Worm (Caenorhabditis elegans) whole organism, young adult: Measurements from ENCODE around the gene btb-8.
A peak's percentile ranks its signal among the peaks of the same experiment; 100 is the strongest.

Source experiments
- B0019.2 ChIP-seq: fragments of 200-800 bp; sonication (Bioruptor generic); conservative IDR thresholded peaks from 2 replicates; pipeline ENCODE4 v1.3.6; 2022; ENCODE audit warnings: missing genetic modification reagents, missing genetic modification characterization, missing compliant biosample characterization
- B0261.1 ChIP-seq: sonication (generic microtip); optimal IDR thresholded peaks from 2 replicates; lab custom pipeline; 2016; ENCODE audit warnings: mild to moderate bottlenecking, missing genetic modification characterization, moderate library complexity, missing compliant biosample characterization
- B0336.3 ChIP-seq: fragments of 200-800 bp; sonication (Bioruptor generic); IDR thresholded peaks from 2 replicates; pipeline ENCODE4 v1.3.6; 2022; ENCODE audit warnings: missing genetic modification characterization, missing compliant biosample characterization
- F22D6.2 ChIP-seq: sonication (generic microtip); optimal IDR thresholded peaks from 2 replicates; lab custom pipeline; 2016; ENCODE audit warnings: mild to moderate bottlenecking, missing genetic modification characterization, missing compliant biosample characterization
- F49E8.2 ChIP-seq: sonication (generic microtip); optimal IDR thresholded peaks from 3 replicates; lab custom pipeline; 2017; ENCODE audit warnings: missing genetic modification characterization, mild to moderate bottlenecking, missing compliant biosample characterization, antibody characterized with exemption, moderate library complexity; ENCODE audit not compliant: insufficient read depth
- F57A8.1 ChIP-seq: fragments of 200-800 bp; sonication (Bioruptor generic); optimal IDR thresholded peaks from 2 replicates; lab custom pipeline; 2018; ENCODE audit warnings: mild to moderate bottlenecking, missing genetic modification characterization, moderate library complexity, missing compliant biosample characterization
- Y53F4B.3 ChIP-seq: fragments of 200-800 bp; sonication (Bioruptor generic); IDR thresholded peaks from 2 replicates; pipeline ENCODE4 v1.3.6; 2022; ENCODE audit warnings: missing genetic modification reagents, missing genetic modification characterization, missing compliant biosample characterization
- ZK185.1 ChIP-seq: sonication (generic microtip); optimal IDR thresholded peaks from 2 replicates; lab custom pipeline; 2016; ENCODE audit warnings: mild to moderate bottlenecking, missing genetic modification characterization, missing compliant biosample characterization; ENCODE audit not compliant: poor library complexity, severe bottlenecking
- aptf-2 ChIP-seq: fragments of 200-800 bp; sonication (Bioruptor generic); conservative IDR thresholded peaks from 2 replicates; pipeline ENCODE4 v1.3.6; 2022; ENCODE audit warnings: missing genetic modification reagents, missing genetic modification characterization, missing compliant biosample characterization
- aptf-3 ChIP-seq: fragments of 200-800 bp; sonication (Bioruptor generic); IDR thresholded peaks from 2 replicates; pipeline ENCODE4 v1.3.6; 2022; ENCODE audit warnings: missing genetic modification characterization, missing compliant biosample characterization
- attf-5 ChIP-seq: fragments of 200-800 bp; sonication (Bioruptor generic); optimal IDR thresholded peaks from 2 replicates; lab custom pipeline; 2018; ENCODE audit warnings: mild to moderate bottlenecking, missing genetic modification characterization, missing compliant biosample characterization
- attf-6 ChIP-seq: fragments of 200-800 bp; sonication (Bioruptor generic); IDR thresholded peaks from 2 replicates; pipeline ENCODE4 v1.3.6; 2022; ENCODE audit warnings: missing genetic modification reagents, missing genetic modification characterization, missing compliant biosample characterization
- cebp-2 ChIP-seq: fragments of 200-800 bp; sonication (Bioruptor generic); IDR thresholded peaks from 2 replicates; pipeline ENCODE4 v1.3.6; 2022; ENCODE audit warnings: missing genetic modification characterization, missing compliant biosample characterization
- ceh-91 ChIP-seq: fragments of 200-800 bp; sonication (Bioruptor generic); IDR thresholded peaks from 2 replicates; pipeline ENCODE4 v1.3.6; 2022; ENCODE audit warnings: missing genetic modification reagents, missing genetic modification characterization, missing compliant biosample characterization
- dpl-1 ChIP-seq: fragments of 150-350 bp; optimal IDR thresholded peaks from 2 replicates; lab custom pipeline; 2014; ENCODE audit warnings: missing biosample characterization, missing genetic modification reagents, missing genetic modification characterization
- efl-1 ChIP-seq: fragments of 150-350 bp; optimal IDR thresholded peaks from 2 replicates; lab custom pipeline; 2014; ENCODE audit warnings: missing biosample characterization, missing genetic modification reagents, missing genetic modification characterization
- egl-44 ChIP-seq: fragments of 200-800 bp; sonication (Bioruptor generic); IDR thresholded peaks from 2 replicates; pipeline ENCODE4 v1.3.6; 2022; ENCODE audit warnings: missing genetic modification reagents, missing genetic modification characterization, missing compliant biosample characterization
- ets-4 ChIP-seq: fragments of 200-800 bp; sonication (Bioruptor generic); optimal IDR thresholded peaks from 2 replicates; lab custom pipeline; 2018; ENCODE audit warnings: mild to moderate bottlenecking, missing genetic modification characterization, missing compliant biosample characterization
- fkh-3 ChIP-seq: sonication (generic microtip); optimal IDR thresholded peaks from 2 replicates; lab custom pipeline; 2016; ENCODE audit warnings: mild to moderate bottlenecking, missing genetic modification characterization, missing compliant biosample characterization
- him-1 ChIP-seq: sonication (generic microtip); optimal IDR thresholded peaks from 2 replicates; lab custom pipeline; 2016; ENCODE audit warnings: missing genotype, missing genetic modification reagents, missing genetic modification characterization, missing compliant biosample characterization
- hlh-26 ChIP-seq: fragments of 200-800 bp; sonication (Bioruptor generic); conservative IDR thresholded peaks from 2 replicates; pipeline ENCODE4 v1.3.6; 2022; ENCODE audit warnings: missing genetic modification reagents, missing genetic modification characterization, missing compliant biosample characterization
- let-607 ChIP-seq, 2 experiments: fragments of 200-800 bp in 1 of 2; sonication (Bioruptor generic) in 1 of 2; sonication (generic microtip) in 1 of 2; optimal IDR thresholded peaks; 2 replicates each; lab custom pipeline; 2016 to 2018; ENCODE audit warnings: mild to moderate bottlenecking in 2 of 2, missing compliant biosample characterization in 2 of 2, missing genetic modification characterization in 2 of 2, moderate library complexity in 2 of 2, missing genotype in 1 of 2
- lin-26 ChIP-seq: fragments of 200-800 bp; sonication (Bioruptor generic); IDR thresholded peaks from 2 replicates; pipeline ENCODE4 v1.3.6; 2022; ENCODE audit warnings: missing genetic modification reagents, missing genetic modification characterization, missing compliant biosample characterization
- lir-1 ChIP-seq: fragments of 200-800 bp; sonication (Bioruptor generic); conservative IDR thresholded peaks from 2 replicates; pipeline ENCODE4 v1.3.6; 2022; ENCODE audit warnings: missing genetic modification reagents, missing genetic modification characterization, missing compliant biosample characterization
- lsl-1 ChIP-seq: fragments of 200-800 bp; sonication (Bioruptor generic); optimal IDR thresholded peaks from 2 replicates; lab custom pipeline; 2018; ENCODE audit warnings: mild to moderate bottlenecking, missing genetic modification characterization, moderate library complexity, missing compliant biosample characterization
- madf-10 ChIP-seq: sonication (generic microtip); optimal IDR thresholded peaks from 2 replicates; lab custom pipeline; 2016; ENCODE audit warnings: mild to moderate bottlenecking, missing genetic modification characterization, missing compliant biosample characterization
- mxl-1 ChIP-seq: sonication (generic microtip); optimal IDR thresholded peaks from 2 replicates; lab custom pipeline; 2016; ENCODE audit warnings: missing genetic modification characterization, missing compliant biosample characterization
- pha-4 ChIP-seq: fragments of 150-350 bp; sonication (generic microtip); optimal IDR thresholded peaks from 2 replicates; lab custom pipeline; 2014; ENCODE audit warnings: missing biosample characterization, missing genetic modification reagents, missing genetic modification characterization
- rcor-1 ChIP-seq: fragments of 200-800 bp; sonication (Bioruptor generic); IDR thresholded peaks from 2 replicates; pipeline ENCODE4 v1.3.6; 2022; ENCODE audit warnings: missing genetic modification reagents, missing genetic modification characterization, missing compliant biosample characterization
- rpc-1 ChIP-seq, 2 experiments: fragments of 150-350 bp in 1 of 2; sonication (generic microtip) in 1 of 2; optimal IDR thresholded peaks; 2 replicates each; lab custom pipeline; 2014 to 2018; ENCODE audit warnings: missing biosample characterization in 1 of 2, missing genetic modification characterization in 1 of 2, missing genetic modification reagents in 1 of 2, missing genotype in 1 of 2
- tbp1 ChIP-seq: fragments of 200-800 bp; sonication (Bioruptor generic); optimal IDR thresholded peaks from 2 replicates; lab custom pipeline; 2018; ENCODE audit warnings: mild to moderate bottlenecking, missing genetic modification characterization, missing compliant biosample characterization
- zfh-2 ChIP-seq: fragments of 200-800 bp; sonication (Bioruptor generic); conservative IDR thresholded peaks from 2 replicates; pipeline ENCODE4 v1.3.6; 2022; ENCODE audit warnings: missing genetic modification reagents, missing genetic modification characterization, missing compliant biosample characterization
- ztf-22 ChIP-seq: fragments of 200-800 bp; sonication (Bioruptor generic); optimal IDR thresholded peaks from 2 replicates; lab custom pipeline; 2018; ENCODE audit warnings: mild to moderate bottlenecking, missing genetic modification characterization, moderate library complexity, missing compliant biosample characterization

The btb-8 gene

ce11 chrII:1692827-1693226 lies 29.7 kb upstream of the btb-8 start, which contains the start of gene fbxc-21:
fbxc-21 (minus strand) TSS chrII:1692927.
- TF ChIP-seq F57A8.1 (GFP tag; lab: Kevin White, UChicago), result no peak

- TF ChIP-seq rcor-1 (GFP tag; lab: Robert Waterston, UW) (no peak), lsl-1 (GFP tag; lab: Kevin White, UChicago) (no peak), Y53F4B.3 (no peak), aptf-3 (GFP tag; lab: Robert Waterston, UW) (no peak), B0336.3 (no peak), pha-4 (no peak), lir-1 (GFP tag; lab: Robert Waterston, UW) (no peak), dpl-1 (no peak)
Measured at ce11 chrII:1694530-1694929, 28.0 kb upstream of the btb-8 start, which contains the start of gene fbxc-26. fbxc-26 (minus strand) TSS chrII:1694630.

ce11 chrII:1695861-1696260 lies 26.7 kb upstream of the btb-8 start, which contains the start of gene F58E1.13:
F58E1.13 (minus strand) TSS chrII:1695872.
- peak; percentile 90 for TF ChIP-seq aptf-2 (GFP tag; lab: Robert Waterston, UW)
- TF ChIP-seq efl-1, result peak; percentile 5
- TF ChIP-seq ZK185.1 (tag; lab: Kevin White, UChicago), result no peak

- TF ChIP-seq rpc-1 (optimal IDR thresholded peaks at IDR 0.05; lab: Kevin White, UChicago) (peak; percentile 32), rpc-1 (tag; optimal IDR thresholded peaks at IDR 0.05; lab: Kevin White, UChicago) (peak; percentile 66), tbp1 (GFP tag; lab: Kevin White, UChicago) (peak; percentile 76), lin-26 (GFP tag; lab: Robert Waterston, UW) (peak; percentile 61; the same call in 1 of the 2 replicates), B0261.1 (tag; lab: Kevin White, UChicago) (peak; percentile 59)
Measured at ce11 chrII:1700518-1701091, 22.0 kb upstream of the btb-8 start.

ce11 chrII:1703363-1703762 lies 19.2 kb upstream of the btb-8 start, which contains the start of gene fbxb-47:
fbxb-47 (minus strand) TSS chrII:1703463.
- TF ChIP-seq attf-6 (GFP tag; lab: Robert Waterston, UW), result no peak
- no peak for TF ChIP-seq him-1 (tag; lab: Kevin White, UChicago)
- TF ChIP-seq F49E8.2 (tag; lab: Kevin White, UChicago), result no peak
- no peak for TF ChIP-seq fkh-3 (tag; lab: Kevin White, UChicago)
- TF ChIP-seq ztf-22 (GFP tag; lab: Kevin White, UChicago), result no peak
- no peak for TF ChIP-seq zfh-2 (GFP tag; lab: Robert Waterston, UW)
- TF ChIP-seq, all 124 proteins: peak for 0

ce11 chrII:1706385-1706784 lies 16.2 kb upstream of the btb-8 start, which contains the start of gene sdz-18:
sdz-18 (minus strand) TSS chrII:1706485.
- TF ChIP-seq madf-10 (tag; lab: Kevin White, UChicago), result no peak
- no peak for TF ChIP-seq F22D6.2 (tag; lab: Kevin White, UChicago)
- TF ChIP-seq cebp-2 (GFP tag; lab: Robert Waterston, UW), result no peak
- TF ChIP-seq mxl-1 (tag; lab: Kevin White, UChicago), result no peak
- TF ChIP-seq let-607 (tag; optimal IDR thresholded peaks at IDR 0.05; lab: Kevin White, UChicago), result no peak
- TF ChIP-seq hlh-26 (GFP tag; lab: Robert Waterston, UW), result no peak
- no peak for TF ChIP-seq F57A8.1 (GFP tag; lab: Kevin White, UChicago)
- TF ChIP-seq B0019.2 (GFP tag; lab: Robert Waterston, UW), result no peak
- TF ChIP-seq ets-4 (GFP tag; lab: Kevin White, UChicago), result no peak
- TF ChIP-seq ceh-91, result no peak
- no peak for TF ChIP-seq attf-5 (GFP tag; lab: Kevin White, UChicago)
- TF ChIP-seq rcor-1 (GFP tag; lab: Robert Waterston, UW), result no peak
- TF ChIP-seq egl-44 (GFP tag; lab: Robert Waterston, UW), result no peak
